Worm (Caenorhabditis elegans) whole organism, L3 larva: ENCODE data around the gene wrt-5.

Experiments used
- R02D3.7 ChIP-seq: fragments of 150-350 bp; optimal IDR thresholded peaks from 2 replicates; lab custom pipeline; 2014; ENCODE audit warnings: missing biosample characterization, missing genetic modification characterization
- ZK546.5 ChIP-seq: sonication (generic microtip); optimal IDR thresholded peaks from 2 replicates; lab custom pipeline; 2017; ENCODE audit warnings: missing biosample characterization, missing genetic modification characterization
- ama-1 ChIP-seq: fragments of 150-350 bp; optimal IDR thresholded peaks from 2 replicates; lab custom pipeline; 2018
- ceh-9 ChIP-seq: sonication (generic microtip); optimal IDR thresholded peaks from 2 replicates; lab custom pipeline; 2018; ENCODE audit warnings: missing biosample characterization, missing genetic modification characterization
- daf-12 ChIP-seq: fragments of 150-350 bp; optimal IDR thresholded peaks from 2 replicates; lab custom pipeline; 2014; ENCODE audit warnings: missing biosample characterization, missing genetic modification reagents, missing genetic modification characterization
- egl-27 ChIP-seq: sonication (generic microtip); optimal IDR thresholded peaks from 4 replicates; lab custom pipeline; 2017; ENCODE audit warnings: missing biosample characterization, missing genetic modification reagents, missing genetic modification characterization
- egl-5 ChIP-seq: fragments of 150-350 bp; optimal IDR thresholded peaks from 2 replicates; lab custom pipeline; 2017; ENCODE audit warnings: missing biosample characterization, missing genetic modification reagents, missing genetic modification characterization, inconsistent platforms
- elt-1 ChIP-seq: fragments of 150-350 bp; optimal IDR thresholded peaks from 2 replicates; lab custom pipeline; 2014; ENCODE audit warnings: missing biosample characterization, missing genetic modification characterization
- elt-2 ChIP-seq: sonication (generic microtip); optimal IDR thresholded peaks from 2 replicates; lab custom pipeline; 2016; ENCODE audit warnings: missing genetic modification reagents, mild to moderate bottlenecking, missing genetic modification characterization, missing compliant biosample characterization
- elt-3 ChIP-seq, 3 experiments: fragments of 150-350 bp in 1 of 3; sonication (generic microtip) in 2 of 3; optimal IDR thresholded peaks; 2 replicates in 2 of 3; 4 replicates in 1 of 3; lab custom pipeline; 2014 to 2017; ENCODE audit warnings: missing biosample characterization in 3 of 3, missing genetic modification characterization in 3 of 3
- eor-1 ChIP-seq, 2 experiments: fragments of 150-350 bp; optimal IDR thresholded peaks; 2 replicates each; lab custom pipeline; 2014 to 2018; ENCODE audit warnings: missing biosample characterization in 2 of 2, missing genetic modification characterization in 2 of 2
- fkh-2 ChIP-seq: fragments of 150-350 bp; optimal IDR thresholded peaks from 2 replicates; lab custom pipeline; 2014; ENCODE audit warnings: missing biosample characterization, missing genetic modification reagents, missing genetic modification characterization
- fos-1 ChIP-seq: fragments of 150-350 bp; optimal IDR thresholded peaks from 2 replicates; lab custom pipeline; 2014; ENCODE audit warnings: missing biosample characterization, missing genetic modification characterization
- hmg-11 ChIP-seq: sonication (generic microtip); optimal IDR thresholded peaks from 2 replicates; lab custom pipeline; 2016; ENCODE audit warnings: missing genetic modification characterization, missing compliant biosample characterization
- jun-1 ChIP-seq: fragments of 150-350 bp; optimal IDR thresholded peaks from 2 replicates; lab custom pipeline; 2014; ENCODE audit warnings: missing biosample characterization, missing genetic modification reagents, missing genetic modification characterization
- lin-15B ChIP-seq: fragments of 150-350 bp; optimal IDR thresholded peaks from 2 replicates; lab custom pipeline; 2014; ENCODE audit warnings: missing biosample characterization, missing genetic modification characterization
- lin-39 ChIP-seq: fragments of 150-350 bp; optimal IDR thresholded peaks from 2 replicates; lab custom pipeline; 2018; ENCODE audit warnings: missing biosample characterization, missing genetic modification reagents, missing genetic modification characterization
- lsy-12 ChIP-seq: sonication (generic microtip); optimal IDR thresholded peaks from 2 replicates; lab custom pipeline; 2016; ENCODE audit warnings: mild to moderate bottlenecking, missing genetic modification characterization, missing compliant biosample characterization
- mdl-1 ChIP-seq: fragments of 150-350 bp; optimal IDR thresholded peaks from 2 replicates; lab custom pipeline; 2014; ENCODE audit warnings: missing biosample characterization, missing genetic modification characterization
- mml-1 ChIP-seq: fragments of 150-350 bp; sonication (generic microtip); optimal IDR thresholded peaks from 3 replicates; lab custom pipeline; 2014; ENCODE audit warnings: missing biosample characterization, missing genetic modification characterization
- nfya-1 ChIP-seq: sonication (generic microtip); optimal IDR thresholded peaks from 2 replicates; lab custom pipeline; 2017; ENCODE audit warnings: missing genetic modification characterization, mild to moderate bottlenecking, missing compliant biosample characterization, antibody characterized with exemption, moderate library complexity; ENCODE audit not compliant: insufficient read depth
- nhr-11 ChIP-seq: fragments of 150-350 bp; optimal IDR thresholded peaks from 2 replicates; lab custom pipeline; 2014; ENCODE audit warnings: missing biosample characterization, missing genetic modification characterization
- nhr-237 ChIP-seq: fragments of 150-350 bp; optimal IDR thresholded peaks from 2 replicates; lab custom pipeline; 2014; ENCODE audit warnings: missing biosample characterization, missing genetic modification characterization
- nhr-25 ChIP-seq: sonication (generic microtip); optimal IDR thresholded peaks from 2 replicates; lab custom pipeline; 2017; ENCODE audit warnings: missing biosample characterization, missing genetic modification characterization
- nhr-28 ChIP-seq: fragments of 150-350 bp; optimal IDR thresholded peaks from 2 replicates; lab custom pipeline; 2014; ENCODE audit warnings: missing biosample characterization, missing genetic modification characterization
- nhr-67 ChIP-seq: fragments of 150-350 bp; optimal IDR thresholded peaks from 2 replicates; lab custom pipeline; 2014; ENCODE audit warnings: missing biosample characterization, missing genetic modification characterization
- nhr-76 ChIP-seq: fragments of 150-350 bp; sonication (generic microtip); optimal IDR thresholded peaks from 5 replicates; lab custom pipeline; 2014; ENCODE audit warnings: missing biosample characterization, missing genetic modification characterization
- pha-4 ChIP-seq: fragments of 150-350 bp; optimal IDR thresholded peaks from 2 replicates; lab custom pipeline; 2014; ENCODE audit warnings: missing biosample characterization, missing genetic modification reagents, missing genetic modification characterization
- pqm-1 ChIP-seq: fragments of 150-350 bp; optimal IDR thresholded peaks from 2 replicates; lab custom pipeline; 2017; ENCODE audit warnings: missing biosample characterization, missing genetic modification characterization, inconsistent platforms
- sea-2 ChIP-seq: fragments of 150-350 bp; sonication (generic microtip); optimal IDR thresholded peaks from 4 replicates; lab custom pipeline; 2014; ENCODE audit warnings: missing biosample characterization, missing genetic modification reagents, missing genetic modification characterization
- skn-1 ChIP-seq: fragments of 150-350 bp; optimal IDR thresholded peaks from 2 replicates; lab custom pipeline; 2014; ENCODE audit warnings: missing biosample characterization, missing genetic modification characterization
- snpc-4 ChIP-seq: fragments of 150-350 bp; optimal IDR thresholded peaks from 2 replicates; lab custom pipeline; 2014; ENCODE audit warnings: missing biosample characterization, missing genetic modification characterization
- tbx-2 ChIP-seq: sonication (generic microtip); optimal IDR thresholded peaks from 2 replicates; lab custom pipeline; 2016; ENCODE audit warnings: mild to moderate bottlenecking, missing genetic modification characterization, missing compliant biosample characterization
- unc-39 ChIP-seq: sonication (generic microtip); optimal IDR thresholded peaks from 4 replicates; lab custom pipeline; 2017; ENCODE audit warnings: missing biosample characterization, missing genetic modification characterization
- zag-1 ChIP-seq: fragments of 150-350 bp; optimal IDR thresholded peaks from 2 replicates; lab custom pipeline; 2014; ENCODE audit warnings: missing biosample characterization, missing genetic modification characterization
- ztf-11 ChIP-seq: fragments of 150-350 bp; optimal IDR thresholded peaks from 2 replicates; lab custom pipeline; 2014; ENCODE audit warnings: missing biosample characterization, missing genetic modification characterization
- ztf-4 ChIP-seq: fragments of 150-350 bp; optimal IDR thresholded peaks from 2 replicates; lab custom pipeline; 2014; ENCODE audit warnings: missing biosample characterization, missing genetic modification characterization

The wrt-5 gene

DNA sequence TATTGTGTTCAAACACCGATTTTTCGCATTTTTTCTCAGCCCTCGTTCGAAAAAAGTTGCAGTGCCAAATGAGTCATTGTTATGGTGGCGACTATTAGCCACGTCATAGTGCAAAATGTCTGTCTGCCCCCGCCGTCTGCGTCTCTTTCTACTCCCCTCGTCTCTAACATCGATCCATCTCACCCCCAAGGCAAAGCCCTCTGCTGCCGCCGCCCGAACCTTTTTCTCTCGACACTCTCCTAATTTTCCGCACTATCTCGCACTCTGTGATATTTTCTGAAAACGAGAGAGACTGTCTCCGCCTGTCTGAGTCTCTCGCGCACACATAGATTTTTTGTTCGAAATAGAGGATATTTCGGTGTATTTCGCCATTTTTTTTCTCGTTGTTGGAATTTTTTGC is 41.6 kb upstream of the wrt-5 start (continued):
- peak; percentile 76 for TF ChIP-seq pha-4 (tag; lab: Kevin White, UChicago)
- TF ChIP-seq zag-1 = no peak

DNA sequence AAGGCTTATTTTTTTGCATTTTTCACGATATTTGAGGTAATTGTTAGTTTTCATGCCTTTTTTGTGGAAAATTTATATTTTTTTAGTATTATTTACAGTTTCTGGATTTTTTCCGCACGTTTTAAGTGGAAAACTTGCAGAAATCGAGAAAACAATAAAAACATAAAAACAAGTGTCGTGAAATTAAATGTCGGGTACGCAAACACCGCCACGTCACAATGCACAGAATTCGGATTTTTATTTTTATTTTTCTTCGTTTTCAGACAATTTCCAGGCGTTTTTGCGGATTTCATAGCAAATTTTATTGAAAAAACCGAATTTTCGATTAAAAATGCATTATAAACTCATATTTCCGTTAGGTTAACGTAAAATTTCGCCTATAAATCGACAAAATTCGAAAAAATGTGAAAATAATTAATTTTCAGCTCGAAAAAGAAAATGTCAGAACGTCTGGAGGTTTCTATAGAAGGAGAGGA is 34.4 kb upstream of the wrt-5 start, which contains the start of gene C35B1.2:
TSS of gene C35B1.2 (plus strand) at position 426 of the 476 bp plus-strand sequence.
- TF ChIP-seq elt-2 (no peak), hmg-11 (tag; lab: Kevin White, UChicago) (peak; percentile 4), egl-5 (no peak), ztf-4 (tag; lab: Kevin White, UChicago) (no peak), lin-15B (tag; lab: Kevin White, UChicago) (peak; percentile 2), snpc-4 (no peak), R02D3.7 (no peak), daf-12 (no peak), unc-39 (tag; lab: Kevin White, UChicago) (no peak), elt-1 (tag; lab: Kevin White, UChicago) (no peak), mdl-1 (tag; lab: Kevin White, UChicago) (no peak), nfya-1 (tag; lab: Kevin White, UChicago) (peak; percentile 14)

DNA sequence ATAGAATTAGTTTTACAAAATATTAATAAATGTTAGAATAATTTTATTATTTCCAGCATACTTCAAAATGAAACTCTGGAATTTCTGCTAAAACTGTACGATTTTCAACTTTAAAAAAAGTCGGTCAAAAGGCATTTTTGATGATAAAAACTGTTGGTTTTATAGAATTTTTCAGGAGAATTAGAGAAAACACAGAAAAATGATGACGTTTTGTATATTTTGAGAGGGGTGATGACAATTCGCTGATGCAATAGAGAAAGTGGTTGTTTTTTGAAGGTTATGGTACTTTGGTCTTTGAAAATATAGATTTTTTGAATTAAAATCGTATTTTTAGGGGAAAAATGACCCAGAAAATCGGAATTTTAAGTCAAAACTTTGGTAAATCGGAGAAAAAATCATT is 33.6 kb upstream of the wrt-5 start:
- TF ChIP-seq pha-4 (tag; lab: Kevin White, UChicago) = peak; percentile 30
- no peak for TF ChIP-seq ceh-9 (tag; lab: Kevin White, UChicago)
- peak; percentile 47 for TF ChIP-seq pqm-1
- no peak for TF ChIP-seq ama-1 (lab: Kevin White, UChicago)
- peak; percentile 65 for TF ChIP-seq elt-2
- no peak for TF ChIP-seq elt-3 (tag; optimal IDR thresholded peaks at IDR 0.05; lab: Kevin White, UChicago)
- TF ChIP-seq skn-1 (tag; lab: Kevin White, UChicago) = peak; percentile 98
- no peak for TF ChIP-seq hmg-11 (tag; lab: Kevin White, UChicago)

DNA sequence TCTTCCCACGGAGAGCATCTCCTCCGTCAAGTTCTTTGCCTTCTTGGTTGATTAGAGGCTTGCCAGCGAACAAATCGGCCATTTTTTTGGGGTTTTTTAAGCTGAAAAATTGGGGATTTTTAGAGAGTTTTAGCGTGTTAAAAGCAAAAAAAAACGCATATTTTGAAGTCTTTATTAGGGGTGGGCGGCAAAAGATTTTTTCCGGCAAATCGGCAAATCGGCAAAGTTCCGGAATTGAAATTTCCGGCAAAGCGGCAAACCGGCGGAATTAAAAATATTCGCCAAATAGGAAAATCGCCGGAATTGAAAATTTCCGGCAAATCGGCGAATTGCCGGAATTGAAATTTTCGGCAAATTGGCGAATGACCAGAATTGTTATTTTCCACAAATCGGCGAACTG is 32.7 kb upstream of the wrt-5 start, which contains the start of gene C35B1.5:
TSS of gene C35B1.5 (minus strand) at position 101 of the 400 bp plus-strand sequence.
- no peak for TF ChIP-seq nhr-237 (tag; lab: Kevin White, UChicago)
- TF ChIP-seq lin-39 (tag; lab: Kevin White, UChicago) = no peak
- no peak for TF ChIP-seq ama-1 (lab: Kevin White, UChicago)
- TF ChIP-seq nhr-25 (tag; lab: Kevin White, UChicago) = no peak
- no peak for TF ChIP-seq ceh-9 (tag; lab: Kevin White, UChicago)
- no peak for TF ChIP-seq elt-2
- no peak for TF ChIP-seq zag-1
- TF ChIP-seq unc-39 (tag; lab: Kevin White, UChicago) = no peak
- TF ChIP-seq lsy-12 (tag; lab: Kevin White, UChicago) = no peak
- no peak for TF ChIP-seq lin-15B (tag; lab: Kevin White, UChicago)
- no peak for TF ChIP-seq eor-1 (tag; optimal IDR thresholded peaks at IDR 0.05; lab: Kevin White, UChicago)
- TF ChIP-seq jun-1 (tag; lab: Kevin White, UChicago) = no peak
- no peak for TF ChIP-seq nhr-28 (tag; lab: Kevin White, UChicago)
- TF ChIP-seq nhr-67 = no peak
- no peak for TF ChIP-seq nhr-76
- no peak for TF ChIP-seq pqm-1
- no peak for TF ChIP-seq ZK546.5 (tag; lab: Kevin White, UChicago)

DNA sequence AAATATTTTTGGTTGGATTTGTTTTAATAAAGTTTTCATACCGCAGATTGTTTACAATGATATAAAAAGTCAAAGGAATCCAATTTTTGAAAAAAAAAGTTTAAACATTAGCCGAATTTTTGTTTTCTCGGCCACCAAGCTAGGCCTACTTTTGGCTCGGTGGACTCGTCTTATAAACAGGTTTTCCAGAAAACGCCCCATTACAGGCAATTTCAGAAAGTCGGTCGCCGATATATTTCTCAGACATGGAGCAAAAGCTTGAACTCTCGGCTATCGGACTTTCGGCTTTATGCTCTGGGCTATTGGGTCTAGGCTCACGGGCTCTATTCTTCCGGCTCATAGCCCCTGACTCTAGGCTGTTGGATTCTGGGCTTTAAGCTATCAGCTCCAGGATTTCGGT is 31.7 kb upstream of the wrt-5 start:
- peak; percentile 52 for TF ChIP-seq ama-1 (lab: Kevin White, UChicago)
- no peak for TF ChIP-seq ztf-11 (tag; lab: Kevin White, UChicago)

DNA sequence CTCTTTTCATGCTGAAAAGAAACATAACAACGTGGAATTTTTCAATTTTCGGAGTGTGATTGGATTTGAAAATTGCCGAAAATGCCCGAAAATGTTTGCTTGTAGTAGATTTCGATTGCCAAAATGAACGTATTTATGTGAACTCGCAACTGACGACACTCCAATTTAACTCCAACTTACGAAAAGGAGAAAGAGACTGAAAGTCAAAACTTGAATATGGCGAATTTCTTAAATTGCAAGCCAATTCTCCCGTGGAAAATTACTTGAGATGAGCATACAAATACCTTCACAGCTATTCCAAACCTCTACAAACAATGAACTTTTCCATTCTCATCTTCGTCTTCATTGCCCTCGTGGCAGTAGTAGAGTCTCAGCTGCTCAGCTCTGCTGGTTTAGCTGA is 31.2 kb upstream of the wrt-5 start:
- TF ChIP-seq fos-1 (tag; lab: Kevin White, UChicago) (no peak), nhr-11 (no peak), snpc-4 (no peak), nhr-67 (no peak), mml-1 (tag; lab: Kevin White, UChicago) (no peak), eor-1 (tag; optimal IDR thresholded peaks at IDR 0.05; lab: Kevin White, UChicago) (no peak), tbx-2 (tag; lab: Kevin White, UChicago) (no peak), sea-2 (GFP tag; lab: Kevin White, UChicago) (no peak), egl-27 (tag; lab: Kevin White, UChicago) (no peak), fkh-2 (tag; lab: Kevin White, UChicago) (no peak)
